Worm (Caenorhabditis elegans) whole organism, L3 larva: ENCODE measurements around the gene C04G6.4.
A peak's percentile ranks its signal among the peaks of the same experiment; 100 is the strongest.

Experiments used
- R02D3.7 ChIP-seq: fragments of 150-350 bp; optimal IDR thresholded peaks from 2 replicates; lab custom pipeline; 2014; ENCODE audit warnings: missing biosample characterization, missing genetic modification characterization
- ZK546.5 ChIP-seq: sonication (generic microtip); optimal IDR thresholded peaks from 2 replicates; lab custom pipeline; 2017; ENCODE audit warnings: missing biosample characterization, missing genetic modification characterization
- aly-2 ChIP-seq: fragments of 150-350 bp; optimal IDR thresholded peaks from 2 replicates; lab custom pipeline; 2014; ENCODE audit warnings: missing biosample characterization, missing genetic modification characterization
- ama-1 ChIP-seq: fragments of 150-350 bp; optimal IDR thresholded peaks from 2 replicates; lab custom pipeline; 2018
- ceh-16 ChIP-seq: sonication (generic microtip); optimal IDR thresholded peaks from 2 replicates; lab custom pipeline; 2017; ENCODE audit warnings: missing biosample characterization, missing genetic modification characterization
- ceh-28 ChIP-seq: fragments of 150-350 bp; optimal IDR thresholded peaks from 2 replicates; lab custom pipeline; 2014; ENCODE audit warnings: missing biosample characterization, missing genetic modification reagents, missing genetic modification characterization
- ceh-82 ChIP-seq: fragments of 150-350 bp; optimal IDR thresholded peaks from 2 replicates; lab custom pipeline; 2014; ENCODE audit warnings: missing biosample characterization, missing genetic modification characterization
- ceh-9 ChIP-seq: sonication (generic microtip); optimal IDR thresholded peaks from 2 replicates; lab custom pipeline; 2018; ENCODE audit warnings: missing biosample characterization, missing genetic modification characterization
- daf-12 ChIP-seq: fragments of 150-350 bp; optimal IDR thresholded peaks from 2 replicates; lab custom pipeline; 2014; ENCODE audit warnings: missing biosample characterization, missing genetic modification reagents, missing genetic modification characterization
- egl-27 ChIP-seq: sonication (generic microtip); optimal IDR thresholded peaks from 4 replicates; lab custom pipeline; 2017; ENCODE audit warnings: missing biosample characterization, missing genetic modification reagents, missing genetic modification characterization
- egl-5 ChIP-seq: fragments of 150-350 bp; optimal IDR thresholded peaks from 2 replicates; lab custom pipeline; 2017; ENCODE audit warnings: missing biosample characterization, missing genetic modification reagents, missing genetic modification characterization, inconsistent platforms
- elt-1 ChIP-seq: fragments of 150-350 bp; optimal IDR thresholded peaks from 2 replicates; lab custom pipeline; 2014; ENCODE audit warnings: missing biosample characterization, missing genetic modification characterization
- elt-2 ChIP-seq: sonication (generic microtip); optimal IDR thresholded peaks from 2 replicates; lab custom pipeline; 2016; ENCODE audit warnings: missing genetic modification reagents, mild to moderate bottlenecking, missing genetic modification characterization, missing compliant biosample characterization
- elt-3 ChIP-seq, 3 experiments: fragments of 150-350 bp in 1 of 3; sonication (generic microtip) in 2 of 3; optimal IDR thresholded peaks; 2 replicates in 2 of 3; 4 replicates in 1 of 3; lab custom pipeline; 2014 to 2017; ENCODE audit warnings: missing biosample characterization in 3 of 3, missing genetic modification characterization in 3 of 3
- eor-1 ChIP-seq, 2 experiments: fragments of 150-350 bp; optimal IDR thresholded peaks; 2 replicates each; lab custom pipeline; 2014 to 2018; ENCODE audit warnings: missing biosample characterization in 2 of 2, missing genetic modification characterization in 2 of 2
- fkh-2 ChIP-seq: fragments of 150-350 bp; optimal IDR thresholded peaks from 2 replicates; lab custom pipeline; 2014; ENCODE audit warnings: missing biosample characterization, missing genetic modification reagents, missing genetic modification characterization
- fos-1 ChIP-seq: fragments of 150-350 bp; optimal IDR thresholded peaks from 2 replicates; lab custom pipeline; 2014; ENCODE audit warnings: missing biosample characterization, missing genetic modification characterization
- hmg-11 ChIP-seq: sonication (generic microtip); optimal IDR thresholded peaks from 2 replicates; lab custom pipeline; 2016; ENCODE audit warnings: missing genetic modification characterization, missing compliant biosample characterization
- jun-1 ChIP-seq: fragments of 150-350 bp; optimal IDR thresholded peaks from 2 replicates; lab custom pipeline; 2014; ENCODE audit warnings: missing biosample characterization, missing genetic modification reagents, missing genetic modification characterization
- lin-15B ChIP-seq: fragments of 150-350 bp; optimal IDR thresholded peaks from 2 replicates; lab custom pipeline; 2014; ENCODE audit warnings: missing biosample characterization, missing genetic modification characterization
- lin-39 ChIP-seq: fragments of 150-350 bp; optimal IDR thresholded peaks from 2 replicates; lab custom pipeline; 2018; ENCODE audit warnings: missing biosample characterization, missing genetic modification reagents, missing genetic modification characterization
- mdl-1 ChIP-seq: fragments of 150-350 bp; optimal IDR thresholded peaks from 2 replicates; lab custom pipeline; 2014; ENCODE audit warnings: missing biosample characterization, missing genetic modification characterization
- mml-1 ChIP-seq: fragments of 150-350 bp; sonication (generic microtip); optimal IDR thresholded peaks from 3 replicates; lab custom pipeline; 2014; ENCODE audit warnings: missing biosample characterization, missing genetic modification characterization
- nfya-1 ChIP-seq: sonication (generic microtip); optimal IDR thresholded peaks from 2 replicates; lab custom pipeline; 2017; ENCODE audit warnings: missing genetic modification characterization, mild to moderate bottlenecking, missing compliant biosample characterization, antibody characterized with exemption, moderate library complexity; ENCODE audit not compliant: insufficient read depth
- nhr-11 ChIP-seq: fragments of 150-350 bp; optimal IDR thresholded peaks from 2 replicates; lab custom pipeline; 2014; ENCODE audit warnings: missing biosample characterization, missing genetic modification characterization
- nhr-12 ChIP-seq: fragments of 150-350 bp; optimal IDR thresholded peaks from 2 replicates; lab custom pipeline; 2014; ENCODE audit warnings: missing biosample characterization, missing genetic modification characterization
- nhr-23 ChIP-seq: fragments of 150-350 bp; optimal IDR thresholded peaks from 2 replicates; lab custom pipeline; 2014; ENCODE audit warnings: missing biosample characterization, missing genetic modification reagents, missing genetic modification characterization
- nhr-237 ChIP-seq: fragments of 150-350 bp; optimal IDR thresholded peaks from 2 replicates; lab custom pipeline; 2014; ENCODE audit warnings: missing biosample characterization, missing genetic modification characterization
- nhr-25 ChIP-seq: sonication (generic microtip); optimal IDR thresholded peaks from 2 replicates; lab custom pipeline; 2017; ENCODE audit warnings: missing biosample characterization, missing genetic modification characterization
- nhr-28 ChIP-seq: fragments of 150-350 bp; optimal IDR thresholded peaks from 2 replicates; lab custom pipeline; 2014; ENCODE audit warnings: missing biosample characterization, missing genetic modification characterization
- nhr-76 ChIP-seq: fragments of 150-350 bp; sonication (generic microtip); optimal IDR thresholded peaks from 5 replicates; lab custom pipeline; 2014; ENCODE audit warnings: missing biosample characterization, missing genetic modification characterization
- nhr-77 ChIP-seq: fragments of 150-350 bp; optimal IDR thresholded peaks from 2 replicates; lab custom pipeline; 2014; ENCODE audit warnings: missing biosample characterization, missing genetic modification characterization
- pha-4 ChIP-seq: fragments of 150-350 bp; optimal IDR thresholded peaks from 2 replicates; lab custom pipeline; 2014; ENCODE audit warnings: missing biosample characterization, missing genetic modification reagents, missing genetic modification characterization
- pqm-1 ChIP-seq: fragments of 150-350 bp; optimal IDR thresholded peaks from 2 replicates; lab custom pipeline; 2017; ENCODE audit warnings: missing biosample characterization, missing genetic modification characterization, inconsistent platforms
- sea-2 ChIP-seq: fragments of 150-350 bp; sonication (generic microtip); optimal IDR thresholded peaks from 4 replicates; lab custom pipeline; 2014; ENCODE audit warnings: missing biosample characterization, missing genetic modification reagents, missing genetic modification characterization
- skn-1 ChIP-seq: fragments of 150-350 bp; optimal IDR thresholded peaks from 2 replicates; lab custom pipeline; 2014; ENCODE audit warnings: missing biosample characterization, missing genetic modification characterization
- snpc-4 ChIP-seq: fragments of 150-350 bp; optimal IDR thresholded peaks from 2 replicates; lab custom pipeline; 2014; ENCODE audit warnings: missing biosample characterization, missing genetic modification characterization
- tbx-2 ChIP-seq: sonication (generic microtip); optimal IDR thresholded peaks from 2 replicates; lab custom pipeline; 2016; ENCODE audit warnings: mild to moderate bottlenecking, missing genetic modification characterization, missing compliant biosample characterization
- unc-62 ChIP-seq: fragments of 150-350 bp; sonication (generic microtip); optimal IDR thresholded peaks from 4 replicates; lab custom pipeline; 2014; ENCODE audit warnings: missing biosample characterization, missing genetic modification reagents, missing genetic modification characterization
- zag-1 ChIP-seq: fragments of 150-350 bp; optimal IDR thresholded peaks from 2 replicates; lab custom pipeline; 2014; ENCODE audit warnings: missing biosample characterization, missing genetic modification characterization
- ztf-11 ChIP-seq: fragments of 150-350 bp; optimal IDR thresholded peaks from 2 replicates; lab custom pipeline; 2014; ENCODE audit warnings: missing biosample characterization, missing genetic modification characterization

Gene C04G6.4

DNA sequence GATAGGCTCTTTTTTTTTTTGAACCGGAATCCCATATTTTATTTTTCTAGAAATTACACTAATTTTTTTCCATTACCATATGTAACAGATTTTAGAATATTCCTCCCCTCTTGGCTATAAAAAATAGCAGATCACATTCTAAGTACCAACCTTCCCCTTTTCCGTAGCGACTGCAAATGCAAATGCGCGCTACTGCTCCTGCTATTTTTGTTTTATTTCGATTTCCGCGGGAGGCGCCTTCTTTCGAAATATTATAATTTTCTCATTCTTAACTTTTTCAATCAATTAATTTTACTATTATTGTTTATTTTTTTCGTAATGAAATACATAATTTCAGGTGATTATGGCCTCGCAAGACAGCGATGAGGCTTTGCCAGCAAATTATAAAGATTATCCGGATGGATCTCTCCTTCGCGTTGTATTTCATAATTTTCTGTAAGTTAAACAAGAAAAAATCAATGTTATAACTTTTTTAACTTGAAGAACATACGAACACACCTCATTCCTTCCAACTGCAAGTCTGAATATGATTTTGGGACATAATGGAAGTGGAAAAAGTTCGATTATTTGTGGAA lies 21.4 kb downstream of the C04G6.4 start, which contains the start of gene smc-5 (continued):
- TF ChIP-seq sea-2 (no peak), nhr-77 (no peak), R02D3.7 (tag; lab: Kevin White, UChicago) (peak; percentile 23), ZK546.5 (tag; lab: Kevin White, UChicago) (no peak), nhr-76 (tag; lab: Kevin White, UChicago) (no peak), zag-1 (tag; lab: Kevin White, UChicago) (no peak), nhr-237 (tag; lab: Kevin White, UChicago) (no peak), tbx-2 (tag; lab: Kevin White, UChicago) (no peak), elt-1 (tag; lab: Kevin White, UChicago) (no peak), egl-27 (tag; lab: Kevin White, UChicago) (no peak), mml-1 (tag; lab: Kevin White, UChicago) (no peak), ceh-9 (tag; lab: Kevin White, UChicago) (no peak), snpc-4 (tag; lab: Kevin White, UChicago) (peak; percentile 86)
- TF ChIP-seq, all 47 proteins: peak for 12

DNA sequence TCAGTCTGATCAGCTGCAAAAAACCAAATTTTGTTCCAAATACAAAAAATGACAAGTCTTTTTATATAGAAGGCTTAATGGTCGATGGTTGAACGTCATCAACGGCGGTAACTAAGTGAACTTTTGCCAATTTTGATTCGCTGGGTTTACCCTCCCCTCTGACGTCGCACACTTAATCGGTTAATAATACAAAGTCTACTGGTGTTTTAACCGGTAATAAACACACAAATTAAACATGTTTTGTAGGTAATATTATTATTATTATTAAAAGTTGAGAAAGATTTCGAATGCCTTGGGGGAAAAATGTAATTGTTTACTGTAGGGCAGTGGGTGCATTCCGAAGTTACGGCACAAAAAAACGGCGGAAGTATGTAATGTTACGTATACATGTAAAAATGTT lies 22.5 kb downstream of the C04G6.4 start, which contains the start of gene pho-12:
pho-12 (minus strand) TSS at position 101 of the 400 bp plus-strand sequence.
- no peak for TF ChIP-seq sea-2
- no peak for TF ChIP-seq lin-15B (tag; lab: Kevin White, UChicago)
- TF ChIP-seq daf-12 (tag; lab: Kevin White, UChicago), result no peak
- no peak for TF ChIP-seq jun-1 (tag; lab: Kevin White, UChicago)
- no peak for TF ChIP-seq eor-1 (tag; optimal IDR thresholded peaks at IDR 0.05; lab: Kevin White, UChicago)
- no peak for TF ChIP-seq ama-1 (lab: Kevin White, UChicago)
- no peak for TF ChIP-seq ceh-82 (tag; lab: Kevin White, UChicago)
- no peak for TF ChIP-seq lin-39 (tag; lab: Kevin White, UChicago)
- no peak for TF ChIP-seq nhr-23 (tag; lab: Kevin White, UChicago)
- no peak for TF ChIP-seq egl-5 (tag; lab: Kevin White, UChicago)
- no peak for TF ChIP-seq ceh-16 (tag; lab: Kevin White, UChicago)

DNA sequence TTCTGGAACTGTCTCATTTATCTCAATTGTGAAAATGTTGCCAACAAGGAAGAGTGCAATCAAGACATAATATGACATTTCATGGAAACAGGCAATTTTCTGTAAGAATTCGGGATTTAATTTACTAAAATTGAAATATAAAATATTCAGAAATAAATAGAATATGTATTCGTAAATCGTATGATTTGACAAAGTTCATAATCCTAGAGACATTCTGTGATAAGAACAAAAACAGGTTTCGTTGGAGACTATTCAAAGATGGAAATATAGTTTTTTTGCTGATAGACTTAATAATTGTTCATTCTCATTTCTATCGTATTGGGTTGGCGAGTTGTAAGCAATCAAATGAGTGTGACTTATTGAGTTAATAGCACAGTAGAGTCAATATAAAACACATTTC lies 25.2 kb downstream of the C04G6.4 start, which contains the start of gene C27A2.12:
C27A2.12 (minus strand) TSS at position 101 of the 400 bp plus-strand sequence.
- TF ChIP-seq fos-1 (tag; lab: Kevin White, UChicago) (no peak), daf-12 (tag; lab: Kevin White, UChicago) (no peak), nhr-237 (tag; lab: Kevin White, UChicago) (no peak), aly-2 (no peak), nhr-11 (tag; lab: Kevin White, UChicago) (no peak), nhr-25 (no peak), pqm-1 (tag; lab: Kevin White, UChicago) (no peak), zag-1 (tag; lab: Kevin White, UChicago) (no peak), mml-1 (tag; lab: Kevin White, UChicago) (no peak), mdl-1 (tag; lab: Kevin White, UChicago) (no peak), nhr-76 (tag; lab: Kevin White, UChicago) (no peak), ztf-11 (no peak), egl-5 (tag; lab: Kevin White, UChicago) (no peak), ceh-28 (tag; lab: Kevin White, UChicago) (no peak), snpc-4 (tag; lab: Kevin White, UChicago) (no peak), pha-4 (tag; lab: Kevin White, UChicago) (no peak), eor-1 (tag; optimal IDR thresholded peaks at IDR 0.05; lab: Kevin White, UChicago) (no peak)

DNA sequence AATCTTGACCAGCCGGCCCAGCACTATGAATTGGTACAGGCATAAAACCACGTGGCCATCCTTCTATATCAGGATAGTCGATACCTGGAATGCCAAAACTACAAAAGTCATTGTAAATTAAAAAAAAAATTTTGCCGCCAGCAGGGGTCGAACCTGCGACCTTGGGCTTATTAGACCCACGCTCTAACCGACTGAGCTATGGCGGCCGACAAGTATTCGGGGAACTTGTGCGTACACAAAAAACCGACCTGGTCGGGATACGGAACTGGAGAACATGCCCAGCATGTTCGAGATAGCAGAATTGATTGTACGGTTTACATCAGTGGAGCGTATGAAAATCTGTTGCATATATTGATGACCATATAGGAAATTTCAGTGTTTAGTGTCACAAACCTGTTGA lies 25.9 kb downstream of the C04G6.4 start:
- TF ChIP-seq tbx-2 (tag; lab: Kevin White, UChicago) (peak; percentile 51), mdl-1 (tag; lab: Kevin White, UChicago) (no peak), nhr-12 (tag; lab: Kevin White, UChicago) (no peak), sea-2 (no peak), nhr-237 (tag; lab: Kevin White, UChicago) (no peak), zag-1 (tag; lab: Kevin White, UChicago) (no peak), elt-2 (peak; percentile 90), R02D3.7 (tag; lab: Kevin White, UChicago) (no peak), nhr-23 (tag; lab: Kevin White, UChicago) (peak; percentile 46), nfya-1 (peak; percentile 43), nhr-28 (tag; lab: Kevin White, UChicago) (no peak), elt-3 (tag; optimal IDR thresholded peaks at IDR 0.05; lab: Kevin White, UChicago) (no peak), ceh-9 (tag; lab: Kevin White, UChicago) (no peak), nhr-25 (peak; percentile 79), unc-62 (GFP tag; lab: Kevin White, UChicago) (no peak), ZK546.5 (tag; lab: Kevin White, UChicago) (no peak), ama-1 (lab: Kevin White, UChicago) (no peak), mml-1 (tag; lab: Kevin White, UChicago) (no peak), ceh-28 (tag; lab: Kevin White, UChicago) (no peak), ceh-82 (tag; lab: Kevin White, UChicago) (no peak), jun-1 (tag; lab: Kevin White, UChicago) (peak; percentile 9), egl-5 (tag; lab: Kevin White, UChicago) (peak; percentile 61), eor-1 (tag; optimal IDR thresholded peaks at IDR 0.05; lab: Kevin White, UChicago) (no peak), snpc-4 (tag; lab: Kevin White, UChicago) (peak; percentile 99), elt-1 (tag; lab: Kevin White, UChicago) (no peak), skn-1 (tag; lab: Kevin White, UChicago) (no peak), pqm-1 (tag; lab: Kevin White, UChicago) (peak; percentile 9), nhr-76 (tag; lab: Kevin White, UChicago) (no peak), nhr-77 (no peak), lin-15B (tag; lab: Kevin White, UChicago) (peak; percentile 37), fkh-2 (tag; lab: Kevin White, UChicago) (no peak), fos-1 (tag; lab: Kevin White, UChicago) (no peak), hmg-11 (tag; lab: Kevin White, UChicago) (peak; percentile 67), egl-27 (tag; lab: Kevin White, UChicago) (no peak)
